Worm (Caenorhabditis elegans) whole organism, L4 larva: Measurements from ENCODE around the gene col-17.
A peak's percentile ranks its signal among the peaks of the same experiment; 100 is the strongest.
"Not testable (repeated sequence)": the region's sequence is repeated elsewhere in the genome, so short reads cannot be mapped to it uniquely, and the experiment has no call there.

Experiments
- F26F4.8 ChIP-seq: fragments of 200-800 bp; sonication (Bioruptor generic); conservative IDR thresholded peaks from 2 replicates; pipeline ENCODE4 v1.3.6; 2022; ENCODE audit warnings: missing genetic modification characterization, missing compliant biosample characterization
- F44E2.7 ChIP-seq: fragments of 200-800 bp; sonication (Bioruptor generic); IDR thresholded peaks from 2 replicates; pipeline ENCODE4 v2.1.2; 2022; ENCODE audit warnings: missing genetic modification characterization, missing compliant biosample characterization
- F49E8.2 ChIP-seq: sonication (generic microtip); optimal IDR thresholded peaks from 2 replicates; lab custom pipeline; 2016; ENCODE audit warnings: missing compliant biosample characterization, mild to moderate bottlenecking, missing genetic modification characterization, borderline replicate concordance
- T20F7.1 ChIP-seq: fragments of 200-800 bp; sonication (Bioruptor generic); optimal IDR thresholded peaks from 2 replicates; lab custom pipeline; 2018; ENCODE audit warnings: mild to moderate bottlenecking, missing genetic modification characterization, missing compliant biosample characterization
- Y105C5A.15 ChIP-seq: fragments of 200-800 bp; sonication (Bioruptor generic); IDR thresholded peaks from 2 replicates; pipeline ENCODE4 v1.3.6; 2022; ENCODE audit warnings: missing genetic modification characterization, missing compliant biosample characterization
- aly-2 ChIP-seq: sonication (generic microtip); optimal IDR thresholded peaks from 2 replicates; lab custom pipeline; 2018; ENCODE audit warnings: missing biosample characterization, missing genetic modification characterization
- ama-1 ChIP-seq: fragments of 150-350 bp; optimal IDR thresholded peaks from 2 replicates; lab custom pipeline; 2014; ENCODE audit warnings: inconsistent platforms, mixed read lengths
- arid-1 ChIP-seq: fragments of 200-800 bp; sonication (Bioruptor generic); conservative IDR thresholded peaks from 2 replicates; pipeline ENCODE4 v1.3.6; 2022; ENCODE audit warnings: missing genetic modification reagents, missing genetic modification characterization, missing compliant biosample characterization
- ceh-32 ChIP-seq: sonication (generic microtip); optimal IDR thresholded peaks from 2 replicates; lab custom pipeline; 2016; ENCODE audit warnings: mild to moderate bottlenecking, missing genetic modification characterization, missing compliant biosample characterization; ENCODE audit not compliant: poor library complexity
- ceh-62 ChIP-seq: sonication (generic microtip); optimal IDR thresholded peaks from 2 replicates; lab custom pipeline; 2017; ENCODE audit warnings: missing biosample characterization, missing genetic modification characterization
- ceh-82 ChIP-seq: sonication (generic microtip); optimal IDR thresholded peaks from 2 replicates; lab custom pipeline; 2017; ENCODE audit warnings: missing biosample characterization, missing genetic modification characterization
- ces-1 ChIP-seq: fragments of 150-350 bp; sonication (generic microtip); optimal IDR thresholded peaks from 4 replicates; lab custom pipeline; 2014; ENCODE audit warnings: missing biosample characterization, missing genetic modification reagents, missing genetic modification characterization
- cey-2 ChIP-seq: sonication (generic microtip); optimal IDR thresholded peaks from 3 replicates; lab custom pipeline; 2017; ENCODE audit warnings: missing genetic modification characterization, mild to moderate bottlenecking, missing compliant biosample characterization, antibody characterized with exemption, borderline replicate concordance; ENCODE audit not compliant: insufficient read depth
- daf-12 ChIP-seq: fragments of 150-350 bp; optimal IDR thresholded peaks from 2 replicates; lab custom pipeline; 2014; ENCODE audit warnings: missing biosample characterization, missing genetic modification reagents, missing genetic modification characterization
- dmd-8 ChIP-seq: fragments of 200-800 bp; sonication (Bioruptor generic); IDR thresholded peaks from 2 replicates; pipeline ENCODE4 v1.3.6; 2022; ENCODE audit warnings: missing genetic modification characterization, missing compliant biosample characterization
- dmd-9 ChIP-seq: fragments of 200-800 bp; sonication (Bioruptor generic); IDR thresholded peaks from 2 replicates; pipeline ENCODE4 v1.3.6; 2022; ENCODE audit warnings: missing genetic modification reagents, missing genetic modification characterization, missing compliant biosample characterization
- dpl-1 ChIP-seq: fragments of 150-350 bp; optimal IDR thresholded peaks from 2 replicates; lab custom pipeline; 2014; ENCODE audit warnings: missing biosample characterization, missing genetic modification reagents, missing genetic modification characterization
- fos-1 ChIP-seq: fragments of 150-350 bp; optimal IDR thresholded peaks from 2 replicates; lab custom pipeline; 2014; ENCODE audit warnings: missing biosample characterization, missing genetic modification characterization
- gei-8 ChIP-seq: fragments of 200-800 bp; sonication (Bioruptor generic); optimal IDR thresholded peaks from 2 replicates; lab custom pipeline; 2018; ENCODE audit warnings: mild to moderate bottlenecking, missing genetic modification characterization, missing compliant biosample characterization
- hlh-11 ChIP-seq: fragments of 200-800 bp; sonication (Bioruptor generic); optimal IDR thresholded peaks from 2 replicates; lab custom pipeline; 2018; ENCODE audit warnings: mild to moderate bottlenecking, missing genetic modification characterization, missing compliant biosample characterization
- lin-29 ChIP-seq: fragments of 200-800 bp; sonication (Bioruptor generic); IDR thresholded peaks from 2 replicates; pipeline ENCODE4 v1.3.6; 2022; ENCODE audit warnings: missing genetic modification reagents, missing genetic modification characterization, missing compliant biosample characterization
- lin-38 ChIP-seq: fragments of 200-800 bp; sonication (Bioruptor generic); IDR thresholded peaks from 2 replicates; pipeline ENCODE4 v1.3.6; 2022; ENCODE audit warnings: missing genetic modification reagents, missing genetic modification characterization, missing compliant biosample characterization
- lin-39 ChIP-seq: fragments of 150-350 bp; optimal IDR thresholded peaks from 2 replicates; lab custom pipeline; 2014; ENCODE audit warnings: missing biosample characterization, missing genetic modification reagents, missing genetic modification characterization
- lir-3 ChIP-seq: sonication (generic microtip); optimal IDR thresholded peaks from 2 replicates; lab custom pipeline; 2016; ENCODE audit warnings: mild to moderate bottlenecking, missing genetic modification characterization, missing compliant biosample characterization
- madf-5 ChIP-seq, 2 experiments: fragments of 200-800 bp; sonication (Bioruptor generic); IDR thresholded peaks; 2 replicates each; pipeline ENCODE4 v1.3.6; 2022; ENCODE audit warnings: missing compliant biosample characterization in 2 of 2, missing genetic modification characterization in 2 of 2
- mep-1 ChIP-seq: fragments of 150-350 bp; sonication (generic microtip); optimal IDR thresholded peaks from 3 replicates; lab custom pipeline; 2014; ENCODE audit warnings: missing biosample characterization, missing genetic modification characterization
- nhr-10 ChIP-seq: fragments of 150-350 bp; optimal IDR thresholded peaks from 2 replicates; lab custom pipeline; 2014; ENCODE audit warnings: missing biosample characterization, missing genetic modification characterization
- nhr-11 ChIP-seq: fragments of 150-350 bp; optimal IDR thresholded peaks from 2 replicates; lab custom pipeline; 2014; ENCODE audit warnings: missing biosample characterization, missing genetic modification characterization
- nhr-111 ChIP-seq: fragments of 200-800 bp; sonication (Bioruptor generic); optimal IDR thresholded peaks from 2 replicates; lab custom pipeline; 2018; ENCODE audit warnings: mild to moderate bottlenecking, missing genetic modification characterization, missing compliant biosample characterization
- nhr-237 ChIP-seq: sonication (generic microtip); optimal IDR thresholded peaks from 2 replicates; lab custom pipeline; 2017; ENCODE audit warnings: missing biosample characterization, missing genetic modification characterization
- nhr-41 ChIP-seq: fragments of 200-800 bp; sonication (Bioruptor generic); IDR thresholded peaks from 2 replicates; pipeline ENCODE4 v1.3.6; 2022; ENCODE audit warnings: missing genetic modification reagents, missing genetic modification characterization, missing compliant biosample characterization
- nhr-6 ChIP-seq: fragments of 150-350 bp; optimal IDR thresholded peaks from 2 replicates; lab custom pipeline; 2014; ENCODE audit warnings: missing biosample characterization, missing genetic modification characterization
- nhr-77 ChIP-seq: fragments of 150-350 bp; optimal IDR thresholded peaks from 2 replicates; lab custom pipeline; 2014; ENCODE audit warnings: missing biosample characterization, missing genetic modification characterization
- php-3 ChIP-seq: fragments of 200-800 bp; sonication (Bioruptor generic); IDR thresholded peaks from 2 replicates; pipeline ENCODE4 v1.3.6; 2022; ENCODE audit warnings: missing genetic modification reagents, missing genetic modification characterization, missing compliant biosample characterization
- rbr-2 ChIP-seq: sonication (generic microtip); optimal IDR thresholded peaks from 2 replicates; lab custom pipeline; 2016; ENCODE audit warnings: missing genotype, missing genetic modification characterization, missing compliant biosample characterization
- sdz-12 ChIP-seq: fragments of 200-800 bp; sonication (Bioruptor generic); optimal IDR thresholded peaks from 2 replicates; lab custom pipeline; 2018; ENCODE audit warnings: mild to moderate bottlenecking, missing genetic modification characterization, missing compliant biosample characterization
- skn-1 ChIP-seq: fragments of 150-350 bp; optimal IDR thresholded peaks from 2 replicates; lab custom pipeline; 2014; ENCODE audit warnings: missing biosample characterization, missing genetic modification characterization
- spr-3 ChIP-seq: fragments of 200-800 bp; sonication (Bioruptor generic); optimal IDR thresholded peaks from 2 replicates; lab custom pipeline; 2018; ENCODE audit warnings: mild to moderate bottlenecking, missing genetic modification characterization, missing compliant biosample characterization
- unc-39 ChIP-seq: sonication (generic microtip); optimal IDR thresholded peaks from 2 replicates; lab custom pipeline; 2017; ENCODE audit warnings: missing biosample characterization, missing genetic modification characterization
- zip-2 ChIP-seq: fragments of 150-350 bp; optimal IDR thresholded peaks from 2 replicates; lab custom pipeline; 2014; ENCODE audit warnings: missing biosample characterization, missing genetic modification characterization
- ztf-11 ChIP-seq: fragments of 150-350 bp; optimal IDR thresholded peaks from 2 replicates; lab custom pipeline; 2014; ENCODE audit warnings: missing biosample characterization, missing genetic modification characterization

Gene col-17

ce11 chrII:4842143-4842658 is 25.2 kb downstream of the col-17 start, which contains the start of the genes T23B7.2 and nspd-4:
Gene T23B7.2, minus strand, starts transcription at chrII:4842243.
Gene nspd-4, plus strand, starts transcription at chrII:4842608.
- not testable (repeated sequence) for TF ChIP-seq Y105C5A.15 (GFP tag; lab: Robert Waterston, UW); gei-8 (GFP tag; lab: Kevin White, UChicago); ceh-62 (tag; lab: Kevin White, UChicago)

- TF ChIP-seq ztf-11 (tag; lab: Kevin White, UChicago): no peak
- TF ChIP-seq F26F4.8: no peak
- TF ChIP-seq nhr-237 (tag; lab: Kevin White, UChicago): no peak
- TF ChIP-seq dmd-9: no peak
- TF ChIP-seq daf-12 (tag; lab: Kevin White, UChicago): no peak
- TF ChIP-seq, all 104 proteins: peak for 0
Measured at ce11 chrII:4837659-4838058, 29.7 kb downstream of the col-17 start, which contains the start of gene C33F10.12. Gene C33F10.12, minus strand, starts transcription at chrII:4837759.

- no peak for TF ChIP-seq unc-39
- no peak for TF ChIP-seq lin-39
- TF ChIP-seq lir-3 (tag; lab: Kevin White, UChicago): no peak
- no peak for TF ChIP-seq lin-38
- no peak for TF ChIP-seq ces-1
- no peak for TF ChIP-seq dmd-8 (GFP tag; lab: Robert Waterston, UW)
- no peak for TF ChIP-seq hlh-11 (tag; lab: Kevin White, UChicago)
- no peak for TF ChIP-seq nhr-6
- TF ChIP-seq arid-1 (GFP tag; lab: Robert Waterston, UW): no peak
- no peak for TF ChIP-seq skn-1 (tag; lab: Kevin White, UChicago)
- no peak for TF ChIP-seq cey-2 (tag; lab: Kevin White, UChicago)
- no peak for TF ChIP-seq mep-1
- TF ChIP-seq fos-1: no peak
- TF ChIP-seq F49E8.2 (tag; lab: Kevin White, UChicago): no peak
- no peak for TF ChIP-seq spr-3 (GFP tag; lab: Kevin White, UChicago)
- no peak for TF ChIP-seq F44E2.7
- no peak for TF ChIP-seq nhr-10 (tag; lab: Kevin White, UChicago)
- TF ChIP-seq Y105C5A.15 (GFP tag; lab: Robert Waterston, UW): no peak
Measured at ce11 chrII:4834761-4835160, 32.6 kb downstream of the col-17 start, which contains the start of the genes C33F10.11 and C33F10.1. Gene C33F10.11, minus strand, starts transcription at chrII:4834861. Gene C33F10.1, plus strand, starts transcription at chrII:4835023.

- TF ChIP-seq aly-2 (tag; lab: Kevin White, UChicago): no peak
- TF ChIP-seq zip-2 (tag; lab: Kevin White, UChicago): no peak
- TF ChIP-seq Y105C5A.15 (GFP tag; lab: Robert Waterston, UW): no peak
- no peak for TF ChIP-seq ces-1
- no peak for TF ChIP-seq ceh-82 (tag; lab: Kevin White, UChicago)
- no peak for TF ChIP-seq nhr-41 (GFP tag; lab: Robert Waterston, UW)
- no peak for TF ChIP-seq F44E2.7
- TF ChIP-seq nhr-111 (GFP tag; lab: Kevin White, UChicago): no peak
- no peak for TF ChIP-seq ama-1
- TF ChIP-seq php-3 (GFP tag; lab: Robert Waterston, UW): no peak
- peak; percentile 38 for TF ChIP-seq rbr-2
- TF ChIP-seq T20F7.1 (GFP tag; lab: Kevin White, UChicago): peak; percentile 58
- TF ChIP-seq nhr-11: no peak
- no peak for TF ChIP-seq F49E8.2 (tag; lab: Kevin White, UChicago)
- no peak for TF ChIP-seq nhr-10 (tag; lab: Kevin White, UChicago)
- TF ChIP-seq sdz-12 (GFP tag; lab: Kevin White, UChicago): no peak
- no peak for TF ChIP-seq hlh-11 (tag; lab: Kevin White, UChicago)
- TF ChIP-seq lin-29 (GFP tag; lab: Robert Waterston, UW): no peak
- peak; percentile 96 for TF ChIP-seq dpl-1 (GFP tag; lab: Kevin White, UChicago)
- no peak for TF ChIP-seq nhr-77 (tag; lab: Kevin White, UChicago)
- no peak for TF ChIP-seq madf-5 (GFP tag; IDR thresholded peaks at IDR 0.05; lab: Robert Waterston, UW)
- no peak for TF ChIP-seq ceh-32 (tag; lab: Kevin White, UChicago)
- TF ChIP-seq gei-8 (GFP tag; lab: Kevin White, UChicago): no peak
Measured at ce11 chrII:4827734-4828609, 39.4 kb downstream of the col-17 start, which contains the start of the genes fbxb-88 and tbck-1. Gene fbxb-88, minus strand, starts transcription at chrII:4827884. Gene tbck-1, plus strand, starts transcription at chrII:4828559.
